Fruit fly (Drosophila melanogaster) whole organism, embryonic: Measurements from ENCODE around the gene Gem2.
A peak's percentile ranks its signal among the peaks of the same experiment; 100 is the strongest.

Experiments used
- Atf6 ChIP-seq: fragments of 200-800 bp; sonication (Bioruptor generic); IDR thresholded peaks from 2 replicates; pipeline ENCODE4 v1.3.6; 2022; ENCODE audit warnings: missing biosample characterization, missing genetic modification characterization
- C15 ChIP-seq: fragments of 200-800 bp; sonication (Bioruptor generic); IDR thresholded peaks from 3 replicates; pipeline ENCODE4 v1.3.6; 2022; ENCODE audit warnings: missing biosample characterization, missing genetic modification characterization
- CG10321 ChIP-seq: fragments of 200-800 bp; sonication (Bioruptor generic); IDR thresholded peaks from 2 replicates; pipeline ENCODE4 v1.3.6; 2022; ENCODE audit warnings: missing biosample characterization, missing genetic modification characterization
- CG11695 ChIP-seq: fragments of 200-800 bp; sonication (Bioruptor generic); IDR thresholded peaks from 3 replicates; pipeline ENCODE4 v1.3.6; 2022; ENCODE audit warnings: missing biosample characterization, missing genetic modification characterization
- CG12155 ChIP-seq: fragments of 200-800 bp; sonication (Bioruptor generic); optimal IDR thresholded peaks from 3 replicates; lab custom pipeline; 2016; ENCODE audit warnings: missing biosample characterization, missing genetic modification characterization
- CG13624 ChIP-seq: fragments of 200-800 bp; sonication (Bioruptor generic); optimal IDR thresholded peaks from 2 replicates; lab custom pipeline; 2016; ENCODE audit warnings: missing biosample characterization, missing genetic modification characterization
- CG15479 ChIP-seq: fragments of 200-800 bp; sonication (Bioruptor generic); optimal IDR thresholded peaks from 3 replicates; lab custom pipeline; 2019; ENCODE audit warnings: missing biosample characterization, mild to moderate bottlenecking, missing genetic modification characterization, moderate library complexity
- CG17829 ChIP-seq: fragments of 200-800 bp; optimal IDR thresholded peaks from 2 replicates; lab custom pipeline; 2019; ENCODE audit warnings: missing biosample characterization, mild to moderate bottlenecking, missing genetic modification characterization, moderate library complexity
- CG2678 ChIP-seq: fragments of 200-800 bp; sonication (Bioruptor generic); optimal IDR thresholded peaks from 3 replicates; lab custom pipeline; 2019; ENCODE audit warnings: missing biosample characterization, mild to moderate bottlenecking, missing genetic modification characterization, moderate library complexity
- CG2889 ChIP-seq: fragments of 200-800 bp; sonication (Bioruptor generic); IDR thresholded peaks from 3 replicates; pipeline ENCODE4 v1.3.6; 2022; ENCODE audit warnings: missing biosample characterization, missing genetic modification characterization
- CG31224 ChIP-seq: fragments of 200-800 bp; sonication (Bioruptor generic); IDR thresholded peaks from 2 replicates; pipeline ENCODE4 v1.3.6; 2022; ENCODE audit warnings: missing biosample characterization, missing genetic modification characterization
- CG32772 ChIP-seq: fragments of 200-800 bp; sonication (Bioruptor generic); IDR thresholded peaks from 2 replicates; pipeline ENCODE4 v1.3.6; 2022; ENCODE audit warnings: missing biosample characterization, missing genetic modification characterization
- CG3726 ChIP-seq: fragments of 200-800 bp; sonication (Bioruptor generic); IDR thresholded peaks from 3 replicates; pipeline ENCODE4, ENCODE4 v1.3.6; 2022; ENCODE audit warnings: missing biosample characterization, missing genetic modification characterization
- CG4282 ChIP-seq: fragments of 200-800 bp; sonication (Bioruptor generic); optimal IDR thresholded peaks from 2 replicates; lab custom pipeline; 2016; ENCODE audit warnings: missing biosample characterization, missing genetic modification characterization
- CG43689 ChIP-seq: fragments of 200-800 bp; sonication (Bioruptor generic); IDR thresholded peaks from 2 replicates; pipeline ENCODE4 v1.3.6; 2022; ENCODE audit warnings: missing biosample characterization, missing genetic modification characterization
- CG4854 ChIP-seq: fragments of 200-800 bp; sonication (Bioruptor generic); optimal IDR thresholded peaks from 2 replicates; lab custom pipeline; 2016; ENCODE audit warnings: missing biosample characterization, missing genetic modification characterization, inconsistent platforms
- CG7271 ChIP-seq: fragments of 200-800 bp; sonication (Bioruptor generic); optimal IDR thresholded peaks from 2 replicates; lab custom pipeline; 2018; ENCODE audit warnings: missing biosample characterization, mild to moderate bottlenecking, missing genetic modification characterization, moderate library complexity
- CG7928 ChIP-seq: fragments of 200-800 bp; sonication (Bioruptor generic); optimal IDR thresholded peaks from 2 replicates; lab custom pipeline; 2017; ENCODE audit warnings: missing biosample characterization, mild to moderate bottlenecking, missing genetic modification characterization
- CG9215 ChIP-seq: fragments of 200-800 bp; sonication (Bioruptor generic); IDR thresholded peaks from 2 replicates; pipeline ENCODE4 v1.3.6; 2022; ENCODE audit warnings: missing biosample characterization, missing genetic modification characterization
- CHES-1-like ChIP-seq: fragments of 200-800 bp; sonication (Bioruptor generic); optimal IDR thresholded peaks from 2 replicates; lab custom pipeline; 2016; ENCODE audit warnings: missing biosample characterization, missing genetic modification characterization
- Hsf ChIP-seq: fragments of 200-800 bp; sonication (Bioruptor generic); optimal IDR thresholded peaks from 3 replicates; lab custom pipeline; 2016; ENCODE audit warnings: missing biosample characterization, missing genetic modification characterization
- Lim3 ChIP-seq: fragments of 200-800 bp; sonication (Bioruptor generic); IDR thresholded peaks from 2 replicates; pipeline ENCODE4 v1.3.6; 2022; ENCODE audit warnings: missing biosample characterization, missing genetic modification characterization
- MBD-R2 ChIP-seq: fragments of 200-800 bp; sonication (Bioruptor generic); IDR thresholded peaks from 2 replicates; pipeline ENCODE4 v1.3.6; 2022; ENCODE audit warnings: missing biosample characterization, missing genetic modification characterization
- Med ChIP-seq: fragments of 200-800 bp; sonication (Bioruptor generic); peaks from one replicate; lab custom pipeline; 2016; ENCODE audit warnings: missing biosample characterization, missing genetic modification characterization, mild to moderate bottlenecking, inconsistent platforms, moderate library complexity
- Nf-YA ChIP-seq: fragments of 200-800 bp; sonication (Bioruptor generic); IDR thresholded peaks from 2 replicates; pipeline ENCODE4 v1.3.6; 2022; ENCODE audit warnings: missing biosample characterization, missing genetic modification characterization
- Oaz ChIP-seq: fragments of 200-800 bp; sonication (Bioruptor generic); IDR thresholded peaks from 2 replicates; pipeline ENCODE4 v1.3.6; 2022; ENCODE audit warnings: missing biosample characterization, missing genetic modification characterization
- Sry-β ChIP-seq: fragments of 200-800 bp; sonication (Bioruptor generic); optimal IDR thresholded peaks from 2 replicates; lab custom pipeline; 2018; ENCODE audit warnings: missing biosample characterization, mild to moderate bottlenecking, missing genetic modification characterization, moderate library complexity
- ato ChIP-seq: fragments of 200-800 bp; sonication (Bioruptor generic); IDR thresholded peaks from 2 replicates; pipeline ENCODE4 v1.3.6; 2022; ENCODE audit warnings: missing biosample characterization, missing genetic modification characterization; ENCODE audit not compliant: partially characterized antibody
- cas ChIP-seq: fragments of 200-800 bp; sonication (Bioruptor generic); IDR thresholded peaks from 2 replicates; pipeline ENCODE4 v1.3.6; 2022; ENCODE audit warnings: missing biosample characterization, missing genetic modification characterization
- crol ChIP-seq: fragments of 200-800 bp; sonication (Bioruptor generic); IDR thresholded peaks from 2 replicates; pipeline ENCODE4 v1.3.6; 2022; ENCODE audit warnings: missing biosample characterization, missing genetic modification characterization
- emc ChIP-seq: fragments of 200-800 bp; sonication (Bioruptor generic); optimal IDR thresholded peaks from 2 replicates; lab custom pipeline; 2016; ENCODE audit warnings: missing biosample characterization, missing genetic modification characterization
- ewg ChIP-seq: fragments of 200-800 bp; sonication (Bioruptor generic); optimal IDR thresholded peaks from 3 replicates; lab custom pipeline; 2017; ENCODE audit warnings: mild to moderate bottlenecking, missing biosample characterization, missing genetic modification reagents, missing genetic modification characterization
- inv ChIP-seq: fragments of 200-800 bp; sonication (Bioruptor generic); IDR thresholded peaks from 2 replicates; pipeline ENCODE4 v1.3.6; 2022; ENCODE audit warnings: missing biosample characterization, missing genetic modification characterization; ENCODE audit not compliant: partially characterized antibody
- lov ChIP-seq, 2 experiments: fragments of 200-800 bp in 1 of 2; fragments of >200 bp in 1 of 2; sonication (Bioruptor generic) in 1 of 2; IDR thresholded peaks in 1 of 2; optimal IDR thresholded peaks in 1 of 2; 2 replicates in 1 of 2; 3 replicates in 1 of 2; pipeline versions ENCODE4 v1.3.6 to Lab custom; 2017 to 2022; ENCODE audit warnings: missing biosample characterization in 1 of 2, missing genetic modification characterization in 1 of 2
- mirr ChIP-seq: fragments of 200-800 bp; sonication (Bioruptor generic); optimal IDR thresholded peaks from 3 replicates; lab custom pipeline; 2018; ENCODE audit warnings: missing biosample characterization, mild to moderate bottlenecking, missing genetic modification characterization
- odd ChIP-seq: fragments of 200-800 bp; sonication (Bioruptor generic); optimal IDR thresholded peaks from 2 replicates; lab custom pipeline; 2017; ENCODE audit warnings: missing biosample characterization, mild to moderate bottlenecking, missing genetic modification characterization
- org-1 ChIP-seq: fragments of 200-800 bp; sonication (Bioruptor generic); optimal IDR thresholded peaks from 2 replicates; lab custom pipeline; 2017; ENCODE audit warnings: missing biosample characterization, missing genetic modification characterization
- otp ChIP-seq: fragments of 200-800 bp; sonication (Bioruptor generic); IDR thresholded peaks from 3 replicates; pipeline ENCODE4, ENCODE4 v1.3.6; 2022; ENCODE audit warnings: missing biosample characterization, missing genetic modification characterization
- pan ChIP-seq, 4 experiments: fragments of >200 bp in 3 of 4; fragments of 200-800 bp in 1 of 4; sonication (Bioruptor generic) in 1 of 4; optimal IDR thresholded peaks in 3 of 4; IDR thresholded peaks in 1 of 4; 2 replicates each; pipeline versions ENCODE4 v1.3.6 to Lab custom; 2017 to 2022; ENCODE audit warnings: missing biosample characterization in 2 of 4, missing genetic modification characterization in 2 of 4, mixed read lengths in 1 of 4
- pnt ChIP-seq: fragments of 200-800 bp; sonication (Bioruptor generic); optimal IDR thresholded peaks from 3 replicates; lab custom pipeline; 2016; ENCODE audit warnings: missing biosample characterization, missing genetic modification characterization
- prd ChIP-seq, 3 experiments: fragments of >200 bp in 2 of 3; fragments of 200-800 bp in 1 of 3; sonication (Bioruptor generic) in 1 of 3; optimal IDR thresholded peaks in 2 of 3; IDR thresholded peaks in 1 of 3; 2 replicates in 2 of 3; 3 replicates in 1 of 3; pipeline versions ENCODE4 v1.3.6 to Lab custom; 2017 to 2022; ENCODE audit warnings: missing biosample characterization in 1 of 3, missing genetic modification characterization in 1 of 3
- repo ChIP-seq: fragments of 200-800 bp; sonication (Bioruptor generic); optimal IDR thresholded peaks from 2 replicates; lab custom pipeline; 2016; ENCODE audit warnings: missing biosample characterization, missing genetic modification characterization
- toy ChIP-seq: fragments of 200-800 bp; sonication (Bioruptor generic); IDR thresholded peaks from 2 replicates; pipeline ENCODE4 v1.3.6; 2022; ENCODE audit warnings: missing biosample characterization, missing genetic modification characterization
- trem ChIP-seq: fragments of 200-800 bp; optimal IDR thresholded peaks from 3 replicates; lab custom pipeline; 2019; ENCODE audit warnings: missing biosample characterization, mild to moderate bottlenecking, missing genetic modification characterization, moderate library complexity
- vfl ChIP-seq: fragments of 200-800 bp; sonication (Bioruptor generic); optimal IDR thresholded peaks from 2 replicates; lab custom pipeline; 2016; ENCODE audit warnings: missing biosample characterization, missing genetic modification characterization
- wdn ChIP-seq: fragments of 200-800 bp; sonication (Bioruptor generic); IDR thresholded peaks from 2 replicates; pipeline ENCODE4 v1.3.6; 2022; ENCODE audit warnings: missing biosample characterization, missing genetic modification characterization
- zfh2 ChIP-seq: fragments of 200-800 bp; sonication (Bioruptor generic); optimal IDR thresholded peaks from 2 replicates; lab custom pipeline; 2016; ENCODE audit warnings: missing biosample characterization, missing genetic modification characterization

Gene Gem2

DNA sequence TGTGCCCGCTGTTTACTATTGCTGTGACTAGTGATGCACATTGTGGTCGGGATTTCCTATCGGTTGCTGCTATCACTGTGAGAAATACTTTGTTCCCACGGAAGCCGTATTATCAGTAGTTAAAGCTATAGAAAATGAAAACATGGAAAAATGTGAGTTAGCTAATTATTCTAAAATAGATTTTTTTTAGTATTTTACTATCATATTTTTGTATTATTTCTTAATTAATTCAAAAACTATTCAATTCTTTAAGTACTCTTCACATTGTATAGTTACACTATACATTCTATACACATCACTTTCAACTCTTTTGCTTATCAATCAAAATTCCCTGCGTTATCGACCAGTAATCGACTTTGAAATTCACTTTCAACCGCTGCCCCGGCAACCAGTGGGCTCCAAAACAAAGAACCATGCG lies 2.5 kb downstream of the Gem2 start, which contains the start of the genes Naxd and CG14079 (continued):
- 0 out of 2 replicates have a peak, but pooled peaks have one; percentile 29 for TF ChIP-seq CG31224
- no peak for TF ChIP-seq otp (GFP tag; lab: Robert Waterston, UW)
- no peak; the same call in 1 of the 2 replicates for TF ChIP-seq inv (GFP tag; lab: Robert Waterston, UW)
- peak; percentile 60 for TF ChIP-seq Oaz (GFP tag; lab: Robert Waterston, UW)
- TF ChIP-seq C15 (GFP tag; lab: Robert Waterston, UW), result no peak
- peak; percentile 27 for TF ChIP-seq trem (tag; lab: Kevin White, UChicago)
- TF ChIP-seq lov (optimal IDR thresholded peaks at IDR 0.05; lab: Kevin White, UChicago), result no peak
- 0 out of 3 replicates have a peak, but pooled peaks have one; percentile 17 for TF ChIP-seq lov (GFP tag; IDR thresholded peaks at IDR 0.05; lab: Robert Waterston, UW)
- no peak for TF ChIP-seq CG9215
- TF ChIP-seq ewg (GFP tag; lab: Kevin White, UChicago), result peak; percentile 46
- TF ChIP-seq CG13624 (GFP tag; lab: Kevin White, UChicago), result no peak
- TF ChIP-seq Hsf (GFP tag; lab: Kevin White, UChicago), result peak; percentile 42
- peak; percentile 12 for TF ChIP-seq Sry-β
- TF ChIP-seq CG11695, result peak; percentile 49; the same call in 1 of the 3 replicates
- TF ChIP-seq CG4282 (GFP tag; lab: Kevin White, UChicago), result no peak
- 0 out of 2 replicates have a peak, but pooled peaks have one; percentile 38 for TF ChIP-seq CG43689 (GFP tag; lab: Robert Waterston, UW)
- TF ChIP-seq CG10321, result no peak
- TF ChIP-seq MBD-R2 (GFP tag; lab: Robert Waterston, UW), result peak; percentile 67
- TF ChIP-seq mirr (GFP tag; lab: Kevin White, UChicago), result no peak
- no peak for TF ChIP-seq org-1 (GFP tag; lab: Kevin White, UChicago)
- peak; percentile 0 for TF ChIP-seq CG7928 (GFP tag; lab: Kevin White, UChicago)
- TF ChIP-seq CG2889, result 0 out of 3 replicates have a peak, but pooled peaks have one; percentile 49
- no peak for TF ChIP-seq pan (optimal IDR thresholded peaks at IDR 0.05; lab: Kevin White, UChicago)
- peak in 1 of 2 experiments; percentile 76 for TF ChIP-seq pan (GFP tag; optimal IDR thresholded peaks at IDR 0.05 in 1 of 2, IDR thresholded peaks at IDR 0.05 in 1 of 2)
- no peak for TF ChIP-seq Lim3
- TF ChIP-seq CG12155 (GFP tag; lab: Kevin White, UChicago), result peak; percentile 48
- TF ChIP-seq wdn (GFP tag; lab: Robert Waterston, UW), result no peak
- peak; percentile 80 for TF ChIP-seq Atf6
- peak; percentile 57 for TF ChIP-seq CG17829 (tag; lab: Kevin White, UChicago)
- peak; percentile 24 for TF ChIP-seq CHES-1-like (GFP tag; lab: Kevin White, UChicago)
- no peak for TF ChIP-seq pnt (GFP tag; lab: Kevin White, UChicago)
- TF ChIP-seq odd (GFP tag; lab: Kevin White, UChicago), result no peak
- TF ChIP-seq CG3726, result no peak
- no peak for TF ChIP-seq crol (GFP tag; lab: Robert Waterston, UW)
- peak; percentile 55 for TF ChIP-seq CG32772
- no peak for TF ChIP-seq CG2678 (tag; lab: Kevin White, UChicago)
- no peak for TF ChIP-seq CG4854 (GFP tag; lab: Kevin White, UChicago)
- no peak for TF ChIP-seq vfl
- no peak for TF ChIP-seq cas (GFP tag; lab: Robert Waterston, UW)
- TF ChIP-seq prd (optimal IDR thresholded peaks at IDR 0.05; lab: Kevin White, UChicago), result no peak
- TF ChIP-seq prd (GFP tag; IDR thresholded peaks at IDR 0.05; lab: Robert Waterston, UW), result peak; percentile 79
- no peak for TF ChIP-seq toy (GFP tag; lab: Robert Waterston, UW)

DNA sequence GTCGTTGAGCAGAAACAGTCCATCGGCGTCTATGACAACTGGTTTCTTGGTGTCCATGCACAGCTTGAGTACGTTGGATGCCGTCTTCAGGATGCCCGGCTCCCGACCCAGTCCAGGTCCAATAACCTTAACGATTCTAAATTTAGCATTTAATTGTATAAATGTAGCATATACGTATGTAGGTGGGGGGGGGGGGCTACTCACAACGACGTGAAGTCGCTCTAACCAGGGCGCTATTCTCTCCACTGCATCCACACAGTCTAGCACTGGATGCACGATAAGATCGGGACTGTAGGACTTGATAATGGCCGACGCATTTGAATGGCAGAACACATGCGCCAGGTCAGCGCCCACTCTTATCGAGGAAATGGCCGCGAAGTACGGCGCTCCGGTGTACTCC lies 3.1 kb downstream of the Gem2 start:
- TF ChIP-seq Nf-YA, result no peak
- no peak for TF ChIP-seq emc (GFP tag; lab: Kevin White, UChicago)
- TF ChIP-seq Med, result peak; percentile 50
- no peak for TF ChIP-seq ato (GFP tag; lab: Robert Waterston, UW)
- no peak for TF ChIP-seq CG15479 (GFP tag; lab: Kevin White, UChicago)
- no peak for TF ChIP-seq CG7271 (tag; lab: Kevin White, UChicago)
- TF ChIP-seq zfh2 (GFP tag; lab: Kevin White, UChicago), result no peak
- TF ChIP-seq repo (GFP tag; lab: Kevin White, UChicago), result no peak
- peak; percentile 64 for TF ChIP-seq crol (GFP tag; lab: Robert Waterston, UW)
